Fruit fly (Drosophila melanogaster): ENCODE data around the gene smog.

smog gene

dm6 chr2L:4907986-4908385 lies 55.3 kb downstream of the smog start (continued):
- TF ChIP-seq CG32767 (GFP tag; IDR thresholded peaks at IDR 0.05) (peak; percentile 77), CG3407 (GFP tag; optimal IDR thresholded peaks at IDR 0.05) (peak; percentile 75), exex (tag; optimal IDR thresholded peaks at IDR 0.05) (peak; percentile 16), CG3163 (GFP tag; optimal IDR thresholded peaks at IDR 0.05) (no peak), yki (optimal IDR thresholded peaks at IDR 0.05) (no peak), Rfx (GFP tag; IDR thresholded peaks at IDR 0.05) (no peak), Xbp1 (GFP tag; optimal IDR thresholded peaks at IDR 0.05) (peak; percentile 77), usp (GFP tag; optimal IDR thresholded peaks at IDR 0.05) (no peak), pzg (GFP tag; optimal IDR thresholded peaks at IDR 0.05) (no peak), CG43689 (GFP tag; IDR thresholded peaks at IDR 0.05) (peak; percentile 63; the same call in 1 of the 2 replicates), ems (GFP tag; optimal IDR thresholded peaks at IDR 0.05) (no peak), jigr1 (GFP tag; IDR thresholded peaks at IDR 0.05) (no peak), Elba2 (GFP tag; optimal IDR thresholded peaks at IDR 0.05) (no peak), Dip3 (GFP tag; optimal IDR thresholded peaks at IDR 0.05) (no peak), pnt (GFP tag; optimal IDR thresholded peaks at IDR 0.05) (no peak), CG17186 (GFP tag; optimal IDR thresholded peaks at IDR 0.05) (no peak), Kr (GFP tag; optimal IDR thresholded peaks at IDR 0.05) (no peak), so (GFP tag; IDR thresholded peaks at IDR 0.05) (peak; percentile 74; the same call in 2 of the 3 replicates), CG7786 (GFP tag; optimal IDR thresholded peaks at IDR 0.05) (no peak), BEAF-32 (GFP tag; optimal IDR thresholded peaks at IDR 0.05) (no peak), Eip74EF (GFP tag; optimal IDR thresholded peaks at IDR 0.05) (peak in 1 of 2 experiments; percentile 84), vfl (GFP tag; optimal IDR thresholded peaks at IDR 0.05) (no peak), Mes4 (GFP tag; optimal IDR thresholded peaks at IDR 0.05) (no peak), E2f2 (GFP tag; IDR thresholded peaks at IDR 0.05) (peak; percentile 57; the same call in 1 of the 2 replicates), ase (GFP tag; IDR thresholded peaks at IDR 0.05) (peak; percentile 75; the same call in 2 of the 3 replicates), slp2 (GFP tag; optimal IDR thresholded peaks at IDR 0.05) (no peak), Pdp1 (GFP tag; optimal IDR thresholded peaks at IDR 0.05) (peak; percentile 30 to 70), pfk (GFP tag; optimal IDR thresholded peaks at IDR 0.05) (no peak), sd (tag; optimal IDR thresholded peaks at IDR 0.05) (peak; percentile 25), CG8281 (tag; optimal IDR thresholded peaks at IDR 0.05) (peak; percentile 59), dati (GFP tag; IDR thresholded peaks at IDR 0.05) (no peak), CG13624 (GFP tag; optimal IDR thresholded peaks at IDR 0.05) (no peak), Doc2 (GFP tag; IDR thresholded peaks at IDR 0.05) (no peak), jumu (GFP tag; optimal IDR thresholded peaks at IDR 0.05) (no peak), CG10209 (GFP tag; optimal IDR thresholded peaks at IDR 0.05) (peak; percentile 73), ham (GFP tag; IDR thresholded peaks at IDR 0.05) (no peak), CG34422 (GFP tag; IDR thresholded peaks at IDR 0.05) (no peak), mld (GFP tag; IDR thresholded peaks at IDR 0.05; ENCODE audit: partially characterized antibody) (no peak), otp (GFP tag; IDR thresholded peaks at IDR 0.05) (peak; percentile 30; the same call in 1 of the 3 replicates), fd102C (GFP tag; optimal IDR thresholded peaks at IDR 0.05) (no peak), CG30431 (GFP tag; optimal IDR thresholded peaks at IDR 0.05) (no peak), CG3995 (GFP tag; optimal IDR thresholded peaks at IDR 0.05) (no peak), CkIIα-i1 (GFP tag; IDR thresholded peaks at IDR 0.05) (no peak), fd3F (GFP tag; optimal IDR thresholded peaks at IDR 0.05) (peak; percentile 40), gt (GFP tag; IDR thresholded peaks at IDR 0.05) (no peak), CG12942 (GFP tag; optimal IDR thresholded peaks at IDR 0.05) (peak; percentile 54), CG4282 (GFP tag; optimal IDR thresholded peaks at IDR 0.05) (no peak), Chrac-16 (GFP tag; optimal IDR thresholded peaks at IDR 0.05) (peak; percentile 39), Drgx (GFP tag; IDR thresholded peaks at IDR 0.05) (peak; percentile 85), HLH54F (GFP tag; optimal IDR thresholded peaks at IDR 0.05) (no peak), CG18476 (GFP tag; optimal IDR thresholded peaks at IDR 0.05) (peak; percentile 0), oc (tag; optimal IDR thresholded peaks at IDR 0.05) (peak; percentile 64)
